Worm (Caenorhabditis elegans) whole organism, L4/young adult: ENCODE results near the gene gst-33.

Source experiments
- W03F9.2 ChIP-seq: fragments of 150-350 bp; optimal IDR thresholded peaks from 2 replicates; lab custom pipeline; 2014; ENCODE audit warnings: missing biosample characterization, missing genetic modification characterization
- dao-5 ChIP-seq: sonication (generic microtip); optimal IDR thresholded peaks from 2 replicates; lab custom pipeline; 2016; ENCODE audit warnings: missing genotype, missing genetic modification characterization, moderate library complexity, missing compliant biosample characterization

- TF ChIP-seq W03F9.2 (tag; lab: Kevin White, UChicago) (no peak), dao-5 (tag; lab: Kevin White, UChicago) (no peak)
Observed at ce11 chrV:3459919-3460318, 8.4 kb downstream of the gst-33 start, which contains the start of gene slc-28.2.
